Fruit fly (Drosophila melanogaster) whole organism, embryonic: Measurements from ENCODE around the gene CG14958.
A peak's percentile ranks its signal among the peaks of the same experiment; 100 is the strongest.

Source experiments
- Atf6 ChIP-seq: fragments of 200-800 bp; sonication (Bioruptor generic); IDR thresholded peaks from 2 replicates; pipeline ENCODE4 v1.3.6; 2022; ENCODE audit warnings: missing biosample characterization, missing genetic modification characterization
- CG10274 ChIP-seq: fragments of 200-800 bp; sonication (Bioruptor generic); optimal IDR thresholded peaks from 3 replicates; lab custom pipeline; 2017; ENCODE audit warnings: missing biosample characterization, mild to moderate bottlenecking, missing genetic modification characterization
- CG12236 ChIP-seq: fragments of 200-800 bp; sonication (Bioruptor generic); optimal IDR thresholded peaks from 2 replicates; lab custom pipeline; 2016; ENCODE audit warnings: missing biosample characterization, missing genetic modification characterization
- CG14014 ChIP-seq: fragments of 200-800 bp; sonication (Bioruptor generic); IDR thresholded peaks from 2 replicates; pipeline ENCODE4 v1.3.6; 2022; ENCODE audit warnings: missing biosample characterization, missing genetic modification characterization
- CG15514 ChIP-seq: fragments of 200-800 bp; sonication (Bioruptor generic); optimal IDR thresholded peaks from 3 replicates; lab custom pipeline; 2017; ENCODE audit warnings: missing biosample characterization, missing genetic modification characterization, mild to moderate bottlenecking, moderate library complexity, missing genetic modification reagents
- CG17328 ChIP-seq: fragments of 200-800 bp; sonication (Bioruptor generic); IDR thresholded peaks from 2 replicates; pipeline ENCODE4 v1.3.6; 2022; ENCODE audit warnings: missing biosample characterization, missing genetic modification characterization
- CG18764 ChIP-seq: fragments of 200-800 bp; sonication (Bioruptor generic); optimal IDR thresholded peaks from 3 replicates; lab custom pipeline; 2016; ENCODE audit warnings: missing biosample characterization, missing genetic modification characterization
- CG30020 ChIP-seq: fragments of 200-800 bp; optimal IDR thresholded peaks from 2 replicates; lab custom pipeline; 2019; ENCODE audit warnings: missing biosample characterization, mild to moderate bottlenecking, missing genetic modification characterization, moderate library complexity
- CG34224 ChIP-seq: fragments of 200-800 bp; sonication (Bioruptor generic); IDR thresholded peaks from 3 replicates; pipeline ENCODE4 v1.3.6; 2022; ENCODE audit warnings: missing biosample characterization, missing genetic modification characterization; ENCODE audit not compliant: partially characterized antibody
- CG5245 ChIP-seq: fragments of 200-800 bp; sonication (Bioruptor generic); optimal IDR thresholded peaks from 3 replicates; lab custom pipeline; 2016; ENCODE audit warnings: missing biosample characterization, missing genetic modification characterization
- CG6683 ChIP-seq: fragments of 200-800 bp; sonication (Bioruptor generic); optimal IDR thresholded peaks from 2 replicates; lab custom pipeline; 2017; ENCODE audit warnings: missing biosample characterization, mild to moderate bottlenecking, missing genetic modification characterization, missing genetic modification reagents
- CG7271 ChIP-seq: fragments of 200-800 bp; sonication (Bioruptor generic); optimal IDR thresholded peaks from 2 replicates; lab custom pipeline; 2018; ENCODE audit warnings: missing biosample characterization, mild to moderate bottlenecking, missing genetic modification characterization, moderate library complexity
- CG7745 ChIP-seq: fragments of 200-800 bp; sonication (Bioruptor generic); optimal IDR thresholded peaks from 2 replicates; lab custom pipeline; 2018; ENCODE audit warnings: missing biosample characterization, mild to moderate bottlenecking, missing genetic modification characterization, moderate library complexity
- CG7928 ChIP-seq: fragments of 200-800 bp; sonication (Bioruptor generic); optimal IDR thresholded peaks from 2 replicates; lab custom pipeline; 2017; ENCODE audit warnings: missing biosample characterization, mild to moderate bottlenecking, missing genetic modification characterization
- CG8290 ChIP-seq, 3 experiments: fragments of 200-800 bp; sonication (Bioruptor generic); optimal IDR thresholded peaks; 2 replicates each; lab custom pipeline; 2016 to 2019; ENCODE audit warnings: missing biosample characterization in 3 of 3, missing genetic modification characterization in 3 of 3, mild to moderate bottlenecking in 2 of 3, moderate library complexity in 1 of 3
- CG9932 ChIP-seq: fragments of 200-800 bp; sonication (Bioruptor generic); IDR thresholded peaks from 2 replicates; pipeline ENCODE4 v1.3.6; 2022; ENCODE audit warnings: missing biosample characterization, missing genetic modification characterization
- CrebB ChIP-seq: fragments of 200-800 bp; sonication (Bioruptor generic); optimal IDR thresholded peaks from 3 replicates; lab custom pipeline; 2018; ENCODE audit warnings: missing biosample characterization, mild to moderate bottlenecking, missing genetic modification characterization
- Doc3 ChIP-seq: fragments of 200-800 bp; sonication (Bioruptor generic); IDR thresholded peaks from 3 replicates; pipeline ENCODE4 v1.3.6; 2022; ENCODE audit warnings: missing biosample characterization, missing genetic modification characterization; ENCODE audit not compliant: partially characterized antibody
- Dp ChIP-seq: fragments of 200-800 bp; sonication (Bioruptor generic); optimal IDR thresholded peaks from 2 replicates; lab custom pipeline; 2018; ENCODE audit warnings: missing biosample characterization, mild to moderate bottlenecking, missing genetic modification characterization, moderate library complexity
- Elba2 ChIP-seq: fragments of 200-800 bp; sonication (Bioruptor generic); optimal IDR thresholded peaks from 3 replicates; lab custom pipeline; 2016; ENCODE audit warnings: missing biosample characterization, missing genetic modification characterization
- HLH54F ChIP-seq: fragments of 200-800 bp; sonication (Bioruptor generic); optimal IDR thresholded peaks from 3 replicates; lab custom pipeline; 2016; ENCODE audit warnings: missing biosample characterization, missing genetic modification characterization
- HmgZ ChIP-seq: fragments of 200-800 bp; sonication (Bioruptor generic); optimal IDR thresholded peaks from 2 replicates; lab custom pipeline; 2018; ENCODE audit warnings: missing biosample characterization, mild to moderate bottlenecking, missing genetic modification characterization
- Hr3 ChIP-seq: fragments of 200-800 bp; sonication (Bioruptor generic); optimal IDR thresholded peaks from 3 replicates; lab custom pipeline; 2016; ENCODE audit warnings: missing biosample characterization, missing genetic modification characterization
- Max ChIP-seq: fragments of 200-800 bp; sonication (Bioruptor generic); optimal IDR thresholded peaks from 2 replicates; lab custom pipeline; 2016; ENCODE audit warnings: missing biosample characterization, mild to moderate bottlenecking, missing genetic modification characterization
- Nf-YC ChIP-seq: fragments of 200-800 bp; optimal IDR thresholded peaks from 3 replicates; lab custom pipeline; 2019; ENCODE audit warnings: missing biosample characterization, mild to moderate bottlenecking, missing genetic modification characterization, moderate library complexity
- PHDP ChIP-seq: fragments of 200-800 bp; sonication (Bioruptor generic); optimal IDR thresholded peaks from 3 replicates; lab custom pipeline; 2018; ENCODE audit warnings: missing biosample characterization, mild to moderate bottlenecking, missing genetic modification characterization, moderate library complexity
- Trl ChIP-seq, 3 experiments: fragments of >200 bp in 2 of 3; fragments of 200-800 bp in 1 of 3; sonication (Bioruptor generic) in 1 of 3; optimal IDR thresholded peaks; 2 replicates in 1 of 3; 3 replicates in 2 of 3; lab custom pipeline; 2016 to 2017; ENCODE audit warnings: missing biosample characterization in 1 of 3, missing genetic modification characterization in 1 of 3
- amos ChIP-seq: fragments of 200-800 bp; sonication (Bioruptor generic); IDR thresholded peaks from 2 replicates; pipeline ENCODE4 v1.3.6; 2022; ENCODE audit warnings: missing biosample characterization, missing genetic modification characterization; ENCODE audit not compliant: partially characterized antibody
- ase ChIP-seq: fragments of 200-800 bp; sonication (Bioruptor generic); IDR thresholded peaks from 3 replicates; pipeline ENCODE4 v1.3.6; 2022; ENCODE audit warnings: missing biosample characterization, missing genetic modification characterization
- ato ChIP-seq: fragments of 200-800 bp; sonication (Bioruptor generic); IDR thresholded peaks from 2 replicates; pipeline ENCODE4 v1.3.6; 2022; ENCODE audit warnings: missing biosample characterization, missing genetic modification characterization; ENCODE audit not compliant: partially characterized antibody
- cato ChIP-seq: fragments of 200-800 bp; sonication (Bioruptor generic); optimal IDR thresholded peaks from 2 replicates; lab custom pipeline; 2016; ENCODE audit warnings: missing biosample characterization, missing genetic modification characterization, borderline replicate concordance
- dmrt11E ChIP-seq: fragments of 200-800 bp; sonication (Bioruptor generic); optimal IDR thresholded peaks from 3 replicates; lab custom pipeline; 2018; ENCODE audit warnings: missing biosample characterization, mild to moderate bottlenecking, missing genetic modification characterization, moderate library complexity
- eyg ChIP-seq: fragments of 200-800 bp; sonication (Bioruptor generic); optimal IDR thresholded peaks from 3 replicates; lab custom pipeline; 2016; ENCODE audit warnings: missing biosample characterization, missing genetic modification characterization
- gro ChIP-seq: fragments of 200-800 bp; sonication (Bioruptor generic); optimal IDR thresholded peaks from 2 replicates; lab custom pipeline; 2016; ENCODE audit warnings: missing biosample characterization, missing genetic modification characterization
- h ChIP-seq: fragments of >200 bp; optimal IDR thresholded peaks from 2 replicates; lab custom pipeline; 2017
- hb ChIP-seq: fragments of 200-800 bp; sonication (Bioruptor generic); IDR thresholded peaks from 3 replicates; pipeline ENCODE4 v1.3.6; 2022; ENCODE audit warnings: missing biosample characterization, missing genetic modification characterization; ENCODE audit not compliant: partially characterized antibody
- inv ChIP-seq: fragments of 200-800 bp; sonication (Bioruptor generic); IDR thresholded peaks from 2 replicates; pipeline ENCODE4 v1.3.6; 2022; ENCODE audit warnings: missing biosample characterization, missing genetic modification characterization; ENCODE audit not compliant: partially characterized antibody
- lola ChIP-seq, 3 experiments: fragments of >200 bp in 2 of 3; fragments of 200-800 bp in 1 of 3; sonication (Bioruptor generic) in 1 of 3; optimal IDR thresholded peaks; 2 replicates each; lab custom pipeline; 2017 to 2019; ENCODE audit warnings: missing biosample characterization in 3 of 3, missing genetic modification characterization in 3 of 3, mild to moderate bottlenecking in 1 of 3, moderate library complexity in 1 of 3
- nerfin-2 ChIP-seq: fragments of 200-800 bp; sonication (Bioruptor generic); IDR thresholded peaks from 2 replicates; pipeline ENCODE4 v1.3.6; 2022; ENCODE audit warnings: missing biosample characterization, missing genetic modification characterization; ENCODE audit not compliant: partially characterized antibody
- rib ChIP-seq: fragments of 200-800 bp; sonication (Bioruptor generic); IDR thresholded peaks from 2 replicates; pipeline ENCODE4 v1.3.6; 2022; ENCODE audit warnings: missing biosample characterization, missing genetic modification characterization
- salm ChIP-seq: fragments of 200-800 bp; sonication (Bioruptor generic); optimal IDR thresholded peaks from 2 replicates; lab custom pipeline; 2018; ENCODE audit warnings: missing biosample characterization, mild to moderate bottlenecking, missing genetic modification characterization
- sd ChIP-seq: fragments of 200-800 bp; sonication (Bioruptor generic); optimal IDR thresholded peaks from 3 replicates; lab custom pipeline; 2018; ENCODE audit warnings: missing biosample characterization, mild to moderate bottlenecking, missing genetic modification characterization, moderate library complexity
- slbo ChIP-seq: fragments of 200-800 bp; sonication (Bioruptor generic); IDR thresholded peaks from 2 replicates; pipeline ENCODE4 v1.3.6; 2022; ENCODE audit warnings: missing biosample characterization, missing genetic modification characterization
- so ChIP-seq: fragments of 200-800 bp; sonication (Bioruptor generic); IDR thresholded peaks from 3 replicates; pipeline ENCODE4 v1.3.6; 2022; ENCODE audit warnings: missing biosample characterization, missing genetic modification characterization
- sqz ChIP-seq: fragments of 200-800 bp; sonication (Bioruptor generic); optimal IDR thresholded peaks from 3 replicates; lab custom pipeline; 2018; ENCODE audit warnings: missing biosample characterization, mild to moderate bottlenecking, missing genetic modification characterization
- tgo ChIP-seq: fragments of 200-800 bp; sonication (Bioruptor generic); IDR thresholded peaks from 3 replicates; pipeline ENCODE4 v1.3.6; 2022; ENCODE audit warnings: missing biosample characterization, missing genetic modification characterization
- tna ChIP-seq: fragments of 200-800 bp; sonication (Bioruptor generic); IDR thresholded peaks from 2 replicates; pipeline ENCODE4 v1.3.6; 2022; ENCODE audit warnings: missing biosample characterization, missing genetic modification characterization; ENCODE audit not compliant: partially characterized antibody
- ttk ChIP-seq: fragments of 200-800 bp; sonication (Bioruptor generic); IDR thresholded peaks from 2 replicates; pipeline ENCODE4 v2.1.2; 2022; ENCODE audit warnings: missing biosample characterization, missing genetic modification characterization
- vvl ChIP-seq: fragments of 200-800 bp; sonication (Bioruptor generic); IDR thresholded peaks from 2 replicates; pipeline ENCODE4 v1.3.6; 2022; ENCODE audit warnings: missing biosample characterization, missing genetic modification characterization

Gene CG14958

dm6 chr3L:3164951-3165350 is 24.8 kb upstream of the CG14958 start, which contains the start of gene CG32280 (continued):
- TF ChIP-seq Hr3 (GFP tag; lab: Kevin White, UChicago): no peak
- 0 out of 3 replicates have a peak, but pooled peaks have one; percentile 32 for TF ChIP-seq so (GFP tag; lab: Robert Waterston, UW)
- TF ChIP-seq CG15514: peak; percentile 72
- peak; percentile 50 for TF ChIP-seq vvl (GFP tag; lab: Robert Waterston, UW)
- TF ChIP-seq Nf-YC (tag; lab: Kevin White, UChicago): peak; percentile 20
- TF ChIP-seq tgo (GFP tag; lab: Robert Waterston, UW): no peak
- TF ChIP-seq lola (GFP tag; optimal IDR thresholded peaks at IDR 0.05; lab: Kevin White, UChicago): no peak
- no peak for TF ChIP-seq Elba2 (GFP tag; lab: Kevin White, UChicago)
- peak; percentile 31 for TF ChIP-seq CG30020
- peak; percentile 77 for TF ChIP-seq inv
- TF ChIP-seq ttk (GFP tag; lab: Robert Waterston, UW): 0 out of 2 replicates have a peak, but pooled peaks have one; percentile 7
- TF ChIP-seq Max (GFP tag; lab: Kevin White, UChicago): peak; percentile 33
- peak; percentile 10 for TF ChIP-seq CG6683 (GFP tag; lab: Kevin White, UChicago)
- peak; percentile 73 for TF ChIP-seq hb (GFP tag; lab: Robert Waterston, UW)
- TF ChIP-seq CG7745 (tag; lab: Kevin White, UChicago): no peak
- no peak for TF ChIP-seq sqz
- TF ChIP-seq Atf6 (GFP tag; lab: Robert Waterston, UW): peak; percentile 40; the same call in 1 of the 2 replicates
- TF ChIP-seq eyg (GFP tag; lab: Kevin White, UChicago): no peak
- no peak for TF ChIP-seq CG12236 (GFP tag; lab: Kevin White, UChicago)
- peak; percentile 82 for TF ChIP-seq sd (tag; lab: Kevin White, UChicago)
- TF ChIP-seq CG7928: no peak
- no peak for TF ChIP-seq CG5245 (GFP tag; lab: Kevin White, UChicago)
- peak; percentile 91 for TF ChIP-seq amos (GFP tag; lab: Robert Waterston, UW)
- TF ChIP-seq tna (GFP tag; lab: Robert Waterston, UW): peak; percentile 85
- TF ChIP-seq CG18764: no peak
- TF ChIP-seq CG8290 (GFP tag; optimal IDR thresholded peaks at IDR 0.05; lab: Kevin White, UChicago): peak; percentile 19
- no peak for TF ChIP-seq CG8290 (tag; optimal IDR thresholded peaks at IDR 0.05; lab: Kevin White, UChicago)
- no peak for TF ChIP-seq dmrt11E (tag; lab: Kevin White, UChicago)
- no peak for TF ChIP-seq cato (GFP tag; lab: Kevin White, UChicago)
- TF ChIP-seq nerfin-2: peak; percentile 81
- TF ChIP-seq CG17328 (GFP tag; lab: Robert Waterston, UW): no peak
- peak; percentile 74 for TF ChIP-seq Doc3
- TF ChIP-seq HLH54F: peak; percentile 3
- peak; percentile 4 for TF ChIP-seq PHDP (tag; lab: Kevin White, UChicago)
- peak; percentile 59 for TF ChIP-seq HmgZ
- TF ChIP-seq CG34224 (GFP tag; lab: Robert Waterston, UW): peak; percentile 90
- no peak for TF ChIP-seq h (lab: Kevin White, UChicago)
- TF ChIP-seq CG9932 (GFP tag; lab: Robert Waterston, UW): peak; percentile 63
- no peak for TF ChIP-seq ase (GFP tag; lab: Robert Waterston, UW)
- TF ChIP-seq salm: no peak
- TF ChIP-seq CG7271: peak; percentile 68
- TF ChIP-seq ato (GFP tag; lab: Robert Waterston, UW): peak; percentile 85
- TF ChIP-seq gro (GFP tag; lab: Kevin White, UChicago): peak; percentile 61
- no peak for TF ChIP-seq CG10274
- TF ChIP-seq Trl (optimal IDR thresholded peaks at IDR 0.05; lab: Kevin White, UChicago): no peak
- peak; percentile 15 for TF ChIP-seq Trl (GFP tag; optimal IDR thresholded peaks at IDR 0.05; lab: Kevin White, UChicago)
- TF ChIP-seq CG14014: peak; percentile 16; the same call in 1 of the 2 replicates
- no peak for TF ChIP-seq rib (GFP tag; lab: Robert Waterston, UW)
- TF ChIP-seq Dp (GFP tag; lab: Kevin White, UChicago): peak; percentile 28
- TF ChIP-seq CrebB (tag; lab: Kevin White, UChicago): peak; percentile 35
- TF ChIP-seq slbo (GFP tag; lab: Robert Waterston, UW): peak; percentile 65
